Fruit fly (Drosophila melanogaster): ENCODE measurements around the gene bchs.

bchs gene

dm6 chr2L:5971093-5971808 is 64.3 kb downstream of the bchs start (continued):
- no peak for TF ChIP-seq CG12236 (GFP tag; optimal IDR thresholded peaks at IDR 0.05)
- no peak for TF ChIP-seq sim (GFP tag; IDR thresholded peaks at IDR 0.05)
- TF ChIP-seq Jarid2 (GFP tag; optimal IDR thresholded peaks at IDR 0.05) = no peak
- TF ChIP-seq eve (GFP tag; optimal IDR thresholded peaks at IDR 0.05) = no peak
- no peak for TF ChIP-seq Tbp (GFP tag; optimal IDR thresholded peaks at IDR 0.05)
- no peak for TF ChIP-seq Stat92E (GFP tag; optimal IDR thresholded peaks at IDR 0.05)
- TF ChIP-seq CG15269 (tag; optimal IDR thresholded peaks at IDR 0.05) = no peak
- TF ChIP-seq CG6654 (GFP tag; optimal IDR thresholded peaks at IDR 0.05) = no peak
- TF ChIP-seq CG32532 (GFP tag; IDR thresholded peaks at IDR 0.05) = no peak
- TF ChIP-seq CG12769 (tag; optimal IDR thresholded peaks at IDR 0.05) = peak; percentile 49
- no peak for TF ChIP-seq CG8290 (GFP tag; optimal IDR thresholded peaks at IDR 0.05)
- TF ChIP-seq CG8290 (tag; optimal IDR thresholded peaks at IDR 0.05) = no peak
- TF ChIP-seq Myb (GFP tag; optimal IDR thresholded peaks at IDR 0.05) = no peak
- no peak for TF ChIP-seq Vsx1 (GFP tag; optimal IDR thresholded peaks at IDR 0.05)
- no peak for TF ChIP-seq CG6791 (GFP tag; IDR thresholded peaks at IDR 0.05; ENCODE audit: partially characterized antibody)
- TF ChIP-seq CG3281 (GFP tag; optimal IDR thresholded peaks at IDR 0.05) = no peak
- no peak for TF ChIP-seq CG12744 (GFP tag; optimal IDR thresholded peaks at IDR 0.05)
- no peak for TF ChIP-seq CG6683 (GFP tag; optimal IDR thresholded peaks at IDR 0.05)
- no peak for TF ChIP-seq CG1792 (GFP tag; optimal IDR thresholded peaks at IDR 0.05)
- no peak for TF ChIP-seq CG10431 (GFP tag; optimal IDR thresholded peaks at IDR 0.05)
- TF ChIP-seq dati (GFP tag; IDR thresholded peaks at IDR 0.05) = no peak
- TF ChIP-seq CG10209 (GFP tag; optimal IDR thresholded peaks at IDR 0.05) = no peak
- TF ChIP-seq ewg (GFP tag; optimal IDR thresholded peaks at IDR 0.05) = no peak
- TF ChIP-seq lola (GFP tag; optimal IDR thresholded peaks at IDR 0.05) = no peak
- peak; percentile 61 for TF ChIP-seq Med (GFP tag)
- TF ChIP-seq HLHmδ (GFP tag; optimal IDR thresholded peaks at IDR 0.05) = no peak
- TF ChIP-seq Blimp-1 (GFP tag; optimal IDR thresholded peaks at IDR 0.05) = peak; percentile 54
- TF ChIP-seq mirr (GFP tag; optimal IDR thresholded peaks at IDR 0.05) = no peak
- no peak for TF ChIP-seq h (optimal IDR thresholded peaks at IDR 0.05)
- TF ChIP-seq CG11723 (GFP tag; optimal IDR thresholded peaks at IDR 0.05) = no peak
- TF ChIP-seq ham (GFP tag; IDR thresholded peaks at IDR 0.05) = no peak
- TF ChIP-seq Max (GFP tag; optimal IDR thresholded peaks at IDR 0.05) = no peak
- TF ChIP-seq CG18599 (GFP tag; optimal IDR thresholded peaks at IDR 0.05) = no peak
- no peak for TF ChIP-seq CG8944 (GFP tag; optimal IDR thresholded peaks at IDR 0.05)
- TF ChIP-seq dpn (GFP tag; optimal IDR thresholded peaks at IDR 0.05) = no peak
- no peak for TF ChIP-seq pb (GFP tag; optimal IDR thresholded peaks at IDR 0.05)
- no peak for TF ChIP-seq zen (tag; optimal IDR thresholded peaks at IDR 0.05)
- TF ChIP-seq vvl (GFP tag; IDR thresholded peaks at IDR 0.05) = peak; percentile 53; the same call in 1 of the 2 replicates
- TF ChIP-seq pfk (GFP tag; optimal IDR thresholded peaks at IDR 0.05) = no peak
- TF ChIP-seq Pdp1 (GFP tag; optimal IDR thresholded peaks at IDR 0.05) = no peak
- TF ChIP-seq CG2120 (GFP tag; optimal IDR thresholded peaks at IDR 0.05) = no peak
- no peak for TF ChIP-seq Scr (GFP tag; IDR thresholded peaks at IDR 0.05; ENCODE audit: partially characterized antibody)
- peak; percentile 40 for TF ChIP-seq exex (tag; optimal IDR thresholded peaks at IDR 0.05)
- TF ChIP-seq Doc2 (GFP tag; IDR thresholded peaks at IDR 0.05) = no peak
- peak; percentile 20 for TF ChIP-seq lab (GFP tag; optimal IDR thresholded peaks at IDR 0.05)
- no peak for TF ChIP-seq CG18619 (GFP tag; optimal IDR thresholded peaks at IDR 0.05)
- no peak for TF ChIP-seq cg (GFP tag; optimal IDR thresholded peaks at IDR 0.05)
- TF ChIP-seq Hr39 (optimal IDR thresholded peaks at IDR 0.05) = no peak
- TF ChIP-seq dm (GFP tag; optimal IDR thresholded peaks at IDR 0.05) = no peak
- TF ChIP-seq dmrt11E (tag; optimal IDR thresholded peaks at IDR 0.05) = no peak
